Worm (Caenorhabditis elegans): ENCODE measurements around the gene elb-1.
A peak's percentile ranks its signal among the peaks of the same experiment; 100 is the strongest.

The elb-1 gene

DNA sequence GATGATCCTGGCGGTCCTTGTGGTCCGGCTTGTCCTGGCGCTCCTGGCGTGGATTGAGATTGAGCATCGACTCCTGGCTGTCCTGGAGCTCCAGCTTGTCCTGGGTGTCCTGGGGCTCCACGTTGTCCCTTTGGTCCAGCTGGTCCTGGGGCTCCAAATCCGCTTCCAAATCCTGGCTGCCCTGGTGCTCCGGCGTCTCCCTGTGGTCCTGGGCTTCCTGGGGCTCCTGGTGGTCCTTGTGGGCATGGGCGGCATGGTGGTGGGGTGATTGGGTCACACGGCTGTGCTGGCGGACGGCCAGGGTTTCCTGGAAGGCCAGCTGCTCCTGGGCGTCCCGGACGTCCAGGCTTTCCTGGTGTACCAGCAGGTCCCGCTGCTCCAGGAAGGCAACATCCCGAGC, 13.3 kb downstream of the elb-1 start:
- TF ChIP-seq set-16 (GFP tag; IDR thresholded peaks at IDR 0.05) (peak; percentile 98), Y48G9A.11 (GFP tag; IDR thresholded peaks at IDR 0.05) (0 out of 2 replicates have a peak, but pooled peaks have one; percentile 17), madf-5 (GFP tag; IDR thresholded peaks at IDR 0.05) (peak in 1 of 2 experiments; percentile 30; a peak in 1 of 4 replicates), D1046.2 (GFP tag; IDR thresholded peaks at IDR 0.05) (no peak), ceh-20 (GFP tag; IDR thresholded peaks at IDR 0.05) (0 out of 2 replicates have a peak, but pooled peaks have one; percentile 42), nhr-76 (tag; optimal IDR thresholded peaks at IDR 0.05) (no peak), mes-2 (tag; optimal IDR thresholded peaks at IDR 0.05; ENCODE audit: poor library complexity, severe bottlenecking) (peak; percentile 19), aha-1 (tag) (peak; percentile 21), saeg-2 (GFP tag; IDR thresholded peaks at IDR 0.05) (no peak), skn-1 (tag; optimal IDR thresholded peaks at IDR 0.05) (no peak)

DNA sequence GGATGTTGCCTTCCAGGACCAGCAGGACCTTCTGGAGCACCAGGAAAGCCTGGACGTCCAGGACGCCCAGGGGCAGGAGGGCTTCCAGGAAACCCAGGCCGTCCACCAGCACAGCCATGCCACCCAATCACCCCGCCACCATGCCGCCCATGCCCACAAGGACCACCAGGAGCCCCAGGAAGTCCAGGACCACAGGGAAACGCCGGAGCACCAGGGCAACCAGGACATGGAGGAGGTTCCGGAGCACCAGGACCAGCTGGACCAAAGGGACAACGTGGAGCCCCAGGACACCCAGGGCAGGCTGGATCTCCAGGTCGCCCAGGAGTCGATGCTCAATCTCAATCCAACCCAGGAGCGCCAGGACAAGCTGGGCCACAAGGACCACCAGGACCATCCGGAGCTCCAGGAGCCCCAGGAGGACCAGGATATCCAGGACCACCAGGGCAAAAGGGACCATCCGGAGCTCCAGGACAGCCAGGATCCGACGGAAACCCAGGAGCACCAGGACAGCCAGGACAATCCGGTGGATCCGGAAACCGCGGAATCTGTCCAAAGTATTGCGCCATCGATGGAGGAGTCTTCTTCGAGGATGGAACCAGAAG, 14.8 kb downstream of the elb-1 start:
- TF ChIP-seq tag-97 (GFP tag; IDR thresholded peaks at IDR 0.05) (no peak), set-16 (GFP tag; IDR thresholded peaks at IDR 0.05) (peak; percentile 96), madf-5 (GFP tag; IDR thresholded peaks at IDR 0.05) (0 out of 4 replicates have a peak, but pooled peaks of 1 of the 2 experiments have one; percentile 10), gei-8 (GFP tag; optimal IDR thresholded peaks at IDR 0.05) (no peak), saeg-2 (GFP tag; IDR thresholded peaks at IDR 0.05) (no peak), pha-4 (GFP tag; IDR thresholded peaks at IDR 0.05) (no peak), pha-4 (tag; optimal IDR thresholded peaks at IDR 0.05) (no peak), vab-7 (GFP tag; IDR thresholded peaks at IDR 0.05) (no peak), hmg-1.1 (GFP tag; IDR thresholded peaks at IDR 0.05) (no peak), rbr-2 (tag; optimal IDR thresholded peaks at IDR 0.05) (no peak), sdz-12 (GFP tag; optimal IDR thresholded peaks at IDR 0.05) (no peak), ceh-20 (GFP tag; IDR thresholded peaks at IDR 0.05) (no peak), nhr-76 (tag; optimal IDR thresholded peaks at IDR 0.05) (no peak), egl-27 (tag; optimal IDR thresholded peaks at IDR 0.05) (no peak), daf-16 (GFP tag; optimal IDR thresholded peaks at IDR 0.05) (no peak), daf-16 (tag; optimal IDR thresholded peaks at IDR 0.05) (no peak)

ce11 chrIII:11703776-11704093, 15.5 kb downstream of the elb-1 start, which contains the start of gene col-95:
TSS of gene col-95 (plus strand) at chrIII:11703994.
- TF ChIP-seq dmd-6 (GFP tag; IDR thresholded peaks at IDR 0.05), result no peak
- no peak for TF ChIP-seq rbr-2 (tag; optimal IDR thresholded peaks at IDR 0.05)
- no peak for TF ChIP-seq aha-1 (tag)
- no peak for TF ChIP-seq ceh-20 (GFP tag; IDR thresholded peaks at IDR 0.05)
- no peak for TF ChIP-seq fkh-10 (GFP tag; optimal IDR thresholded peaks at IDR 0.05)
- TF ChIP-seq Y75B8A.6 (GFP tag; IDR thresholded peaks at IDR 0.05), result no peak
- TF ChIP-seq zfp-3 (GFP tag; conservative IDR thresholded peaks at IDR 0.05), result no peak
- TF ChIP-seq nhr-102 (tag; optimal IDR thresholded peaks at IDR 0.05), result no peak
- no peak for TF ChIP-seq pha-4 (GFP tag; IDR thresholded peaks at IDR 0.05)
- TF ChIP-seq pha-4 (tag; optimal IDR thresholded peaks at IDR 0.05), result no peak
- TF ChIP-seq T26A8.4 (GFP tag; IDR thresholded peaks at IDR 0.05), result no peak
- no peak for TF ChIP-seq pqm-1 (tag; optimal IDR thresholded peaks at IDR 0.05)
- TF ChIP-seq nhr-25 (tag; optimal IDR thresholded peaks at IDR 0.05; ENCODE audit: borderline replicate concordance, insufficient read depth), result no peak
- no peak for TF ChIP-seq ama-1 (optimal IDR thresholded peaks at IDR 0.05)

ce11 chrIII:11703006-11703775, 16.1 kb downstream of the elb-1 start:
- TF ChIP-seq dmd-9 (GFP tag; IDR thresholded peaks at IDR 0.05) (0 out of 2 replicates have a peak, but pooled peaks have one; percentile 47), unc-62 (GFP tag; optimal IDR thresholded peaks at IDR 0.05 in 1 of 2) (peak in 1 of 2 experiments; percentile 52), unc-62 (tag; optimal IDR thresholded peaks at IDR 0.05) (no peak), F37D6.2 (tag; optimal IDR thresholded peaks at IDR 0.05) (no peak), ceh-28 (tag; optimal IDR thresholded peaks at IDR 0.05) (no peak), aha-1 (tag) (peak; percentile 86), mxl-3 (GFP tag; optimal IDR thresholded peaks at IDR 0.05) (no peak), F44E2.7 (GFP tag; IDR thresholded peaks at IDR 0.05) (no peak), nhr-111 (GFP tag; optimal IDR thresholded peaks at IDR 0.05) (no peak), Y105C5A.15 (GFP tag; IDR thresholded peaks at IDR 0.05) (no peak), set-16 (GFP tag; IDR thresholded peaks at IDR 0.05) (peak; percentile 83), sdz-12 (GFP tag; optimal IDR thresholded peaks at IDR 0.05) (no peak), lim-7 (GFP tag; IDR thresholded peaks at IDR 0.05) (no peak)

Data from whole organism, L4 larva.